Worm (Caenorhabditis elegans) whole organism, young adult: ENCODE results near the gene C36C9.6.

ENCODE experiments used
- B0261.1 ChIP-seq: sonication (generic microtip); optimal IDR thresholded peaks from 2 replicates; lab custom pipeline; 2016; ENCODE audit warnings: mild to moderate bottlenecking, missing genetic modification characterization, moderate library complexity, missing compliant biosample characterization
- C17E4.6 ChIP-seq: fragments of 200-800 bp; sonication (Bioruptor generic); IDR thresholded peaks from 2 replicates; pipeline ENCODE4 v1.3.6; 2022; ENCODE audit warnings: missing genetic modification reagents, missing genetic modification characterization, missing compliant biosample characterization
- F22D6.2 ChIP-seq: sonication (generic microtip); optimal IDR thresholded peaks from 2 replicates; lab custom pipeline; 2016; ENCODE audit warnings: mild to moderate bottlenecking, missing genetic modification characterization, missing compliant biosample characterization
- F52B5.7 ChIP-seq: sonication (generic microtip); optimal IDR thresholded peaks from 2 replicates; lab custom pipeline; 2016; ENCODE audit warnings: mild to moderate bottlenecking, missing genetic modification characterization, missing compliant biosample characterization
- K11D2.4 ChIP-seq: fragments of 200-800 bp; sonication (Bioruptor generic); IDR thresholded peaks from 2 replicates; pipeline ENCODE4 v1.3.6; 2022; ENCODE audit warnings: missing genetic modification reagents, missing genetic modification characterization, missing compliant biosample characterization
- T26A5.8 ChIP-seq: sonication (generic microtip); optimal IDR thresholded peaks from 2 replicates; lab custom pipeline; 2016; ENCODE audit warnings: missing genetic modification characterization, missing compliant biosample characterization
- Y53F4B.3 ChIP-seq: fragments of 200-800 bp; sonication (Bioruptor generic); IDR thresholded peaks from 2 replicates; pipeline ENCODE4 v1.3.6; 2022; ENCODE audit warnings: missing genetic modification reagents, missing genetic modification characterization, missing compliant biosample characterization
- Y53G8AR.9 ChIP-seq: fragments of 200-800 bp; sonication (Bioruptor generic); conservative IDR thresholded peaks from 2 replicates; pipeline ENCODE4 v1.3.6; 2022; ENCODE audit warnings: missing genetic modification reagents, missing genetic modification characterization, missing compliant biosample characterization
- Y56A3A.18 ChIP-seq: fragments of 200-800 bp; sonication (Bioruptor generic); IDR thresholded peaks from 2 replicates; pipeline ENCODE4 v1.3.6; 2022; ENCODE audit warnings: missing genetic modification reagents, missing genetic modification characterization, missing compliant biosample characterization
- Y67H2A.10 ChIP-seq: fragments of 200-800 bp; sonication (Bioruptor generic); conservative IDR thresholded peaks from 2 replicates; pipeline ENCODE4 v1.3.6; 2022; ENCODE audit warnings: missing genetic modification reagents, missing genetic modification characterization, missing compliant biosample characterization
- Y79H2A.3 ChIP-seq: fragments of 200-800 bp; sonication (Bioruptor generic); conservative IDR thresholded peaks from 2 replicates; pipeline ENCODE4 v1.3.6; 2022; ENCODE audit warnings: missing genetic modification reagents, missing genetic modification characterization, missing compliant biosample characterization
- akir-1 ChIP-seq: fragments of 200-800 bp; sonication (Bioruptor generic); optimal IDR thresholded peaks from 2 replicates; lab custom pipeline; 2018; ENCODE audit warnings: mild to moderate bottlenecking, missing genetic modification characterization, moderate library complexity, missing compliant biosample characterization
- attf-3 ChIP-seq: fragments of 200-800 bp; sonication (Bioruptor generic); conservative IDR thresholded peaks from 2 replicates; pipeline ENCODE4 v1.3.6; 2022; ENCODE audit warnings: missing genetic modification reagents, missing genetic modification characterization, missing compliant biosample characterization
- bed-1 ChIP-seq: fragments of 200-800 bp; sonication (Bioruptor generic); IDR thresholded peaks from 2 replicates; pipeline ENCODE4 v1.3.6; 2022; ENCODE audit warnings: missing genetic modification reagents, missing genetic modification characterization, missing compliant biosample characterization
- ceh-27 ChIP-seq: fragments of 200-800 bp; sonication (Bioruptor generic); optimal IDR thresholded peaks from 2 replicates; lab custom pipeline; 2018; ENCODE audit warnings: mild to moderate bottlenecking, missing genetic modification characterization, moderate library complexity, missing compliant biosample characterization
- ceh-58 ChIP-seq: fragments of 200-800 bp; sonication (Bioruptor generic); IDR thresholded peaks from 2 replicates; pipeline ENCODE4 v1.3.6; 2022; ENCODE audit warnings: missing genetic modification characterization, missing compliant biosample characterization
- ceh-79 ChIP-seq: sonication (generic microtip); optimal IDR thresholded peaks from 2 replicates; lab custom pipeline; 2017; ENCODE audit warnings: mild to moderate bottlenecking, missing genetic modification characterization, missing compliant biosample characterization
- chd-7 ChIP-seq: sonication (generic microtip); optimal IDR thresholded peaks from 2 replicates; lab custom pipeline; 2016; ENCODE audit warnings: mild to moderate bottlenecking, missing genetic modification characterization, moderate library complexity, missing compliant biosample characterization
- dox-1 ChIP-seq: fragments of 200-800 bp; sonication (Bioruptor generic); IDR thresholded peaks from 2 replicates; pipeline ENCODE4 v1.3.6; 2022; ENCODE audit warnings: missing genetic modification reagents, missing genetic modification characterization, missing compliant biosample characterization
- egrh-3 ChIP-seq: fragments of 200-800 bp; sonication (Bioruptor generic); IDR thresholded peaks from 2 replicates; pipeline ENCODE4 v1.3.6; 2022; ENCODE audit warnings: missing genetic modification reagents, missing genetic modification characterization, missing compliant biosample characterization
- ekl-4 ChIP-seq: fragments of 200-800 bp; sonication (Bioruptor generic); IDR thresholded peaks from 2 replicates; pipeline ENCODE4 v1.3.6; 2022; ENCODE audit warnings: missing genetic modification reagents, missing genetic modification characterization, missing compliant biosample characterization
- hlh-12 ChIP-seq: sonication (generic microtip); optimal IDR thresholded peaks from 2 replicates; lab custom pipeline; 2016; ENCODE audit warnings: missing genetic modification characterization, missing compliant biosample characterization
- lag-1 ChIP-seq: fragments of 200-800 bp; sonication (Bioruptor generic); IDR thresholded peaks from 2 replicates; pipeline ENCODE4 v1.3.6; 2022; ENCODE audit warnings: missing genetic modification reagents, missing genetic modification characterization, missing compliant biosample characterization
- let-526 ChIP-seq: fragments of 200-800 bp; sonication (Bioruptor generic); IDR thresholded peaks from 2 replicates; pipeline ENCODE4 v1.3.6; 2022; ENCODE audit warnings: missing genetic modification reagents, missing genetic modification characterization, missing compliant biosample characterization
- let-607 ChIP-seq, 2 experiments: fragments of 200-800 bp in 1 of 2; sonication (Bioruptor generic) in 1 of 2; sonication (generic microtip) in 1 of 2; optimal IDR thresholded peaks; 2 replicates each; lab custom pipeline; 2016 to 2018; ENCODE audit warnings: mild to moderate bottlenecking in 2 of 2, missing compliant biosample characterization in 2 of 2, missing genetic modification characterization in 2 of 2, moderate library complexity in 2 of 2, missing genotype in 1 of 2
- lin-26 ChIP-seq: fragments of 200-800 bp; sonication (Bioruptor generic); IDR thresholded peaks from 2 replicates; pipeline ENCODE4 v1.3.6; 2022; ENCODE audit warnings: missing genetic modification reagents, missing genetic modification characterization, missing compliant biosample characterization
- lin-35 ChIP-seq, 3 experiments: fragments of 150-350 bp in 2 of 3; sonication (generic microtip) in 1 of 3; optimal IDR thresholded peaks; 2 replicates each; lab custom pipeline; 2014 to 2018; ENCODE audit warnings: missing biosample characterization in 3 of 3, missing genetic modification characterization in 3 of 3, missing genetic modification reagents in 3 of 3
- lin-54 ChIP-seq: fragments of 200-800 bp; sonication (Bioruptor generic); optimal IDR thresholded peaks from 2 replicates; lab custom pipeline; 2018; ENCODE audit warnings: mild to moderate bottlenecking, missing genetic modification characterization, missing compliant biosample characterization
- lir-1 ChIP-seq: fragments of 200-800 bp; sonication (Bioruptor generic); conservative IDR thresholded peaks from 2 replicates; pipeline ENCODE4 v1.3.6; 2022; ENCODE audit warnings: missing genetic modification reagents, missing genetic modification characterization, missing compliant biosample characterization
- mxl-1 ChIP-seq: sonication (generic microtip); optimal IDR thresholded peaks from 2 replicates; lab custom pipeline; 2016; ENCODE audit warnings: missing genetic modification characterization, missing compliant biosample characterization
- nhr-179 ChIP-seq: sonication (generic microtip); optimal IDR thresholded peaks from 2 replicates; lab custom pipeline; 2016; ENCODE audit warnings: mild to moderate bottlenecking, missing genetic modification characterization, missing compliant biosample characterization
- nhr-27 ChIP-seq: fragments of 200-800 bp; sonication (Bioruptor generic); optimal IDR thresholded peaks from 2 replicates; lab custom pipeline; 2018; ENCODE audit warnings: mild to moderate bottlenecking, missing genetic modification characterization, moderate library complexity, missing compliant biosample characterization
- rpc-1 ChIP-seq, 2 experiments: fragments of 150-350 bp in 1 of 2; sonication (generic microtip) in 1 of 2; optimal IDR thresholded peaks; 2 replicates each; lab custom pipeline; 2014 to 2018; ENCODE audit warnings: missing biosample characterization in 1 of 2, missing genetic modification characterization in 1 of 2, missing genetic modification reagents in 1 of 2, missing genotype in 1 of 2
- sdz-38 ChIP-seq: sonication (generic microtip); optimal IDR thresholded peaks from 2 replicates; lab custom pipeline; 2016; ENCODE audit warnings: missing genotype, missing genetic modification characterization, missing compliant biosample characterization
- tbp1 ChIP-seq: fragments of 200-800 bp; sonication (Bioruptor generic); optimal IDR thresholded peaks from 2 replicates; lab custom pipeline; 2018; ENCODE audit warnings: mild to moderate bottlenecking, missing genetic modification characterization, missing compliant biosample characterization
- tbx-9 ChIP-seq: sonication (generic microtip); optimal IDR thresholded peaks from 2 replicates; lab custom pipeline; 2016; ENCODE audit warnings: borderline replicate concordance, missing genetic modification characterization, inconsistent platforms, missing compliant biosample characterization
- ztf-18 ChIP-seq: sonication (generic microtip); optimal IDR thresholded peaks from 2 replicates; lab custom pipeline; 2016; ENCODE audit warnings: missing genotype, mild to moderate bottlenecking, missing genetic modification characterization, missing compliant biosample characterization
- ztf-22 ChIP-seq: fragments of 200-800 bp; sonication (Bioruptor generic); optimal IDR thresholded peaks from 2 replicates; lab custom pipeline; 2018; ENCODE audit warnings: mild to moderate bottlenecking, missing genetic modification characterization, moderate library complexity, missing compliant biosample characterization
- ztf-28 ChIP-seq: fragments of 200-800 bp; sonication (Bioruptor generic); IDR thresholded peaks from 2 replicates; pipeline ENCODE4 v1.3.6; 2022; ENCODE audit warnings: missing genetic modification reagents, missing genetic modification characterization, missing compliant biosample characterization
- ztf-3 ChIP-seq: fragments of 200-800 bp; sonication (Bioruptor generic); optimal IDR thresholded peaks from 2 replicates; lab custom pipeline; 2018; ENCODE audit warnings: mild to moderate bottlenecking, missing genetic modification characterization, missing compliant biosample characterization

C36C9.6 gene

ce11 chrX:1720359-1720758 is 29.6 kb upstream of the C36C9.6 start, which contains the start of gene F07G6.8:
F07G6.8 (minus strand) TSS chrX:1720459.
- TF ChIP-seq Y56A3A.18 (no peak), lag-1 (GFP tag; lab: Robert Waterston, UW) (no peak), hlh-12 (tag; lab: Kevin White, UChicago) (no peak), ztf-18 (tag; lab: Kevin White, UChicago) (no peak), ztf-3 (GFP tag; lab: Kevin White, UChicago) (no peak), ztf-22 (no peak), F22D6.2 (tag; lab: Kevin White, UChicago) (no peak), F52B5.7 (tag; lab: Kevin White, UChicago) (no peak), mxl-1 (tag; lab: Kevin White, UChicago) (no peak), egrh-3 (GFP tag; lab: Robert Waterston, UW) (no peak), ceh-27 (no peak), lin-35 (GFP tag; optimal IDR thresholded peaks at IDR 0.05; lab: Kevin White, UChicago) (no peak)

ce11 chrX:1718479-1718878 is 27.7 kb upstream of the C36C9.6 start, which contains the start of gene fbxa-53:
fbxa-53 (minus strand) TSS chrX:1718579.
- TF ChIP-seq bed-1 (GFP tag; lab: Robert Waterston, UW) (no peak), Y53G8AR.9 (no peak), ceh-79 (tag; lab: Kevin White, UChicago) (no peak), mxl-1 (tag; lab: Kevin White, UChicago) (no peak), dox-1 (no peak)

- TF ChIP-seq ekl-4 (GFP tag; lab: Robert Waterston, UW) (no peak), lir-1 (GFP tag; lab: Robert Waterston, UW) (no peak), Y53F4B.3 (GFP tag; lab: Robert Waterston, UW) (no peak), ztf-28 (GFP tag; lab: Robert Waterston, UW) (no peak), C17E4.6 (GFP tag; lab: Robert Waterston, UW) (no peak), Y67H2A.10 (GFP tag; lab: Robert Waterston, UW) (no peak), dox-1 (no peak), sdz-38 (no peak), ceh-58 (GFP tag; lab: Robert Waterston, UW) (no peak)
Observed at ce11 chrX:1712538-1712937, 21.7 kb upstream of the C36C9.6 start, which contains the start of gene fbxa-52. fbxa-52 (minus strand) TSS chrX:1712638.

- TF ChIP-seq B0261.1 (tag; lab: Kevin White, UChicago) (peak; percentile 59), tbp1 (GFP tag; lab: Kevin White, UChicago) (peak; percentile 81), lin-26 (peak; percentile 53; the same call in 1 of the 2 replicates), rpc-1 (optimal IDR thresholded peaks at IDR 0.05; lab: Kevin White, UChicago) (peak; percentile 22), rpc-1 (tag; optimal IDR thresholded peaks at IDR 0.05; lab: Kevin White, UChicago) (peak; percentile 65)
Observed at ce11 chrX:1707270-1707669, 16.5 kb upstream of the C36C9.6 start.

ce11 chrX:1706538-1706937 is 15.7 kb upstream of the C36C9.6 start, which contains the start of gene F07G6.5:
F07G6.5 (minus strand) TSS chrX:1706638.
- TF ChIP-seq ztf-28 (GFP tag; lab: Robert Waterston, UW) = no peak
- TF ChIP-seq, all 124 proteins: peak for 0

- TF ChIP-seq chd-7 (tag; lab: Kevin White, UChicago) (no peak), Y79H2A.3 (GFP tag; lab: Robert Waterston, UW) (no peak), Y56A3A.18 (no peak), tbp1 (GFP tag; lab: Kevin White, UChicago) (no peak), nhr-27 (no peak), lin-26 (no peak), ztf-28 (GFP tag; lab: Robert Waterston, UW) (no peak), lin-54 (GFP tag; lab: Kevin White, UChicago) (no peak), attf-3 (GFP tag; lab: Robert Waterston, UW) (no peak), T26A5.8 (tag; lab: Kevin White, UChicago) (no peak), tbx-9 (tag; lab: Kevin White, UChicago) (no peak), hlh-12 (tag; lab: Kevin White, UChicago) (no peak), nhr-179 (no peak), ceh-27 (no peak), let-526 (GFP tag; lab: Robert Waterston, UW) (no peak), let-607 (tag; optimal IDR thresholded peaks at IDR 0.05; lab: Kevin White, UChicago) (no peak), akir-1 (no peak), K11D2.4 (GFP tag; lab: Robert Waterston, UW) (no peak)
Observed at ce11 chrX:1703840-1704239, 13.0 kb upstream of the C36C9.6 start, which contains the start of gene C36C9.5. C36C9.5 (minus strand) TSS chrX:1703940.
